Fruit fly (Drosophila melanogaster) whole organism, wandering third instar larva: ENCODE results near the gene CG46457.

Experiments
- Dfd ChIP-seq: fragments of >200 bp; optimal IDR thresholded peaks from 2 replicates; lab custom pipeline; 2017; ENCODE audit warnings: missing biosample characterization, missing genetic modification characterization
- N ChIP-seq: fragments of >200 bp; optimal IDR thresholded peaks from 2 replicates; lab custom pipeline; 2018; ENCODE audit warnings: missing biosample characterization, missing external identifiers, missing genetic modification characterization
- OdsH ChIP-seq: fragments of 200-800 bp; sonication (Bioruptor generic); optimal IDR thresholded peaks from 2 replicates; lab custom pipeline; 2016; ENCODE audit warnings: missing biosample characterization, mild to moderate bottlenecking, missing genetic modification characterization
- h ChIP-seq: fragments of 200-800 bp; sonication (Bioruptor generic); optimal IDR thresholded peaks from 3 replicates; lab custom pipeline; 2016; ENCODE audit warnings: missing biosample characterization, mild to moderate bottlenecking, missing genetic modification characterization
- psq ChIP-seq: fragments of 200-800 bp; sonication (Bioruptor generic); optimal IDR thresholded peaks from 3 replicates; lab custom pipeline; 2017; ENCODE audit warnings: missing biosample characterization, mild to moderate bottlenecking, missing genetic modification characterization, moderate library complexity
- rgr ChIP-seq: fragments of 200-800 bp; sonication (Bioruptor generic); optimal IDR thresholded peaks from 3 replicates; lab custom pipeline; 2016; ENCODE audit warnings: missing biosample characterization, mild to moderate bottlenecking, missing genetic modification characterization
- usp ChIP-seq: fragments of >200 bp; optimal IDR thresholded peaks from 2 replicates; lab custom pipeline; 2017; ENCODE audit warnings: missing biosample characterization, missing genetic modification characterization

dm6 chr3R:13529256-13529655 is at the start of gene CG46457:
- TF ChIP-seq N (GFP tag; lab: Kevin White, UChicago) (no peak), psq (GFP tag; lab: Kevin White, UChicago) (no peak), h (GFP tag; lab: Kevin White, UChicago) (no peak), usp (GFP tag; lab: Kevin White, UChicago) (no peak), OdsH (GFP tag; lab: Kevin White, UChicago) (no peak), rgr (no peak), Dfd (GFP tag; lab: Kevin White, UChicago) (no peak)
